Worm (Caenorhabditis elegans): ENCODE measurements around the gene twk-28.

DNA sequence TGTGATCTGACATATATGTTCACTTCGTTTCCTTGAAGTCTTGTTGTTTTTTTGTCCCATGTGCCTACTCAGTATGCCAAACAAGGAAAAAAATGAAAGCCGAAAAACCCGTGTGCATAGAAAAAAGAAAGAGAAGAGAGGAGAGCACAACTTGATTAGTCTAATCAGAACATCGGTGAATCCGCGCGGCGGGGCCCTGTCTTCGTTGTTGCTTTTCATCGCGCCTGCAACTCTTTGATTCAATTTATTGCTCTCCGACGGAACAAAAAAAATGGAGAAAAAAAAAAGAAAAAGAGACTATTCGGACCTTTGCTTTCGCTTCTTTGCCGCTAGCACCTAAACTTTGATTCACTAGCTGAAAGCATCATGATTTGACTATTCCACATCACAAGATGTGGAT is 35.8 kb upstream of the twk-28 start:
- TF ChIP-seq him-1 (tag; optimal IDR thresholded peaks at IDR 0.05) (no peak), dao-5 (tag; optimal IDR thresholded peaks at IDR 0.05) (no peak)
